Worm (Caenorhabditis elegans): ENCODE data around the gene R08A2.5.

The R08A2.5 gene

ce11 chrV:14763582-14763981 is 51.2 kb downstream of the R08A2.5 start:
- TF ChIP-seq flt-1 (GFP tag; IDR thresholded peaks at IDR 0.05) (no peak), med-1 (GFP tag; optimal IDR thresholded peaks at IDR 0.05; ENCODE audit: insufficient read depth) (no peak), klf-2 (GFP tag; conservative IDR thresholded peaks at IDR 0.05) (no peak), tab-1 (GFP tag; IDR thresholded peaks at IDR 0.05) (no peak), cog-1 (tag; optimal IDR thresholded peaks at IDR 0.05) (no peak)

Data from whole organism, midembryonic.